Fruit fly (Drosophila melanogaster): ENCODE results near the gene Tgs1.

The Tgs1 gene

DNA sequence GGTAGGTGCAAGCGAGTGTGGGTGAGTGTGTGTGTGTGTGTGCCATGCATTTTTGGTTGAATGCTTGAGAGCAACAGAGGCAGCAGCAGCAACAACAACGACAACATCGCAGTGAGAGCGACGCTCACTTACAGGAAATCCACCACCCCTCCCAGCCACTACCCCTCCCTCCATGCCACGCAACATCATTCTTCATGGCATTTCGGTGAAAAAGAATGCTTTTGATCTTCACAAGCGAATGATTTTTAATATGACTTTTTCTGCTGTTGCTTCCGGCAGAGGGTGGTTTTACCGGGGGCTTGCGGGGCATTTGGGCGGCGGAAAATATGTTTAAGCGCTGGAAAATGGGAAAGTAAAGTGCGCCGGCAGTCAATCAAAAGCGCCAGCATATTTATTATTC is 6.3 kb downstream of the Tgs1 start:
- TF ChIP-seq Gug (GFP tag; IDR thresholded peaks at IDR 0.05): no peak
- TF ChIP-seq Eip78C (GFP tag): no peak
- TF ChIP-seq vri (GFP tag; optimal IDR thresholded peaks at IDR 0.05): no peak
- TF ChIP-seq fkh (GFP tag; optimal IDR thresholded peaks at IDR 0.05): no peak
- no peak for TF ChIP-seq Lpt (GFP tag; optimal IDR thresholded peaks at IDR 0.05)
- TF ChIP-seq CG6854 (GFP tag; optimal IDR thresholded peaks at IDR 0.05): no peak
- no peak for TF ChIP-seq Smox (GFP tag; optimal IDR thresholded peaks at IDR 0.05)
- no peak for TF ChIP-seq CG4318 (GFP tag; optimal IDR thresholded peaks at IDR 0.05)
- TF ChIP-seq CG6163 (GFP tag; IDR thresholded peaks at IDR 0.05): no peak
- no peak for TF ChIP-seq Sox102F (GFP tag; optimal IDR thresholded peaks at IDR 0.05)
- no peak for TF ChIP-seq CG8119 (GFP tag; IDR thresholded peaks at IDR 0.05)

dm6 chr3R:18265275-18265674 is 9.9 kb downstream of the Tgs1 start:
- TF ChIP-seq spab (GFP tag; optimal IDR thresholded peaks at IDR 0.05): no peak
- TF ChIP-seq Sox15 (GFP tag; optimal IDR thresholded peaks at IDR 0.05): no peak

dm6 chr3R:18266665-18267064 is 11.3 kb downstream of the Tgs1 start:
- no peak for TF ChIP-seq CG11762 (GFP tag; optimal IDR thresholded peaks at IDR 0.05; ENCODE audit: insufficient read depth)
- no peak for TF ChIP-seq CG11294 (GFP tag; IDR thresholded peaks at IDR 0.05)
- no peak for TF ChIP-seq CG8119 (GFP tag; IDR thresholded peaks at IDR 0.05)
- no peak for TF ChIP-seq fd59A (GFP tag; optimal IDR thresholded peaks at IDR 0.05)
- no peak for TF ChIP-seq Sox15 (GFP tag; optimal IDR thresholded peaks at IDR 0.05)
- TF ChIP-seq OdsH (GFP tag; optimal IDR thresholded peaks at IDR 0.05): no peak
- TF ChIP-seq CG3919 (GFP tag; optimal IDR thresholded peaks at IDR 0.05): no peak
- no peak for TF ChIP-seq esn (GFP tag; optimal IDR thresholded peaks at IDR 0.05)
- TF ChIP-seq acj6 (GFP tag; optimal IDR thresholded peaks at IDR 0.05): no peak
- TF ChIP-seq Hr4 (GFP tag; optimal IDR thresholded peaks at IDR 0.05): no peak
- no peak for TF ChIP-seq fkh (GFP tag; optimal IDR thresholded peaks at IDR 0.05)
- no peak for TF ChIP-seq Ets96B (tag; optimal IDR thresholded peaks at IDR 0.05)
- no peak for TF ChIP-seq CG1621 (tag; optimal IDR thresholded peaks at IDR 0.05)
- TF ChIP-seq CG31627 (GFP tag; optimal IDR thresholded peaks at IDR 0.05): no peak
- TF ChIP-seq salr (GFP tag; optimal IDR thresholded peaks at IDR 0.05): no peak
- TF ChIP-seq CG6163 (GFP tag; IDR thresholded peaks at IDR 0.05): no peak
- no peak for TF ChIP-seq Ets21C (GFP tag; optimal IDR thresholded peaks at IDR 0.05)
- TF ChIP-seq eg (GFP tag; IDR thresholded peaks at IDR 0.05): no peak
- no peak for TF ChIP-seq CG9139 (GFP tag; optimal IDR thresholded peaks at IDR 0.05)
- TF ChIP-seq Smox (GFP tag; optimal IDR thresholded peaks at IDR 0.05): no peak

DNA sequence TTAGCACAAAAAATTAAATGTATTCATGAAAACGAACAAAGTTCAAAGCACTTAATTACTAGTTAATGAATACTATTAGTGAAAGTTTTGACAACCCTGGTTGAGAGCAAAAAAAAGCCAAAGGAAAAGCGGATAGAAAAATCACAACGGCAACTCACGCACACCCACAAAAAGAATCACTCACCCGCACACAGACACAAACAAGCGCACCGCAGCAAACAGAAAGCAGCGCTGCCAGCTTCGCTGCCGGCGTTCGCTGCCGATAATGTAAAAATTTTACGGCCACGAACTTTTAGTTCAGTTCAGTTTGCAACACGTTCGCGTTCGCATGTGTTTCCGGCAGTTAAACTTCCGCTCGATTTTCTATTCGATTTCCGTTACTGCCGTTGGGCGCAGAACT is 12.2 kb downstream of the Tgs1 start, which contains the start of gene CG18599:
CG18599 (plus strand) TSS at position 301 of the 400 bp plus-strand sequence.
- no peak for TF ChIP-seq net (GFP tag; optimal IDR thresholded peaks at IDR 0.05)
- TF ChIP-seq CG32006 (GFP tag; optimal IDR thresholded peaks at IDR 0.05): no peak
- TF ChIP-seq CG3032 (tag; optimal IDR thresholded peaks at IDR 0.05): no peak
- no peak for TF ChIP-seq dac (GFP tag; optimal IDR thresholded peaks at IDR 0.05)

dm6 chr3R:18269744-18270348 is 14.5 kb downstream of the Tgs1 start:
- no peak for TF ChIP-seq CG3919 (GFP tag; optimal IDR thresholded peaks at IDR 0.05)
- TF ChIP-seq CG9139 (GFP tag; optimal IDR thresholded peaks at IDR 0.05): no peak
- TF ChIP-seq Sox14 (GFP tag; optimal IDR thresholded peaks at IDR 0.05): no peak
- no peak for TF ChIP-seq CG11294 (GFP tag; IDR thresholded peaks at IDR 0.05)
- TF ChIP-seq CG8632 (GFP tag; optimal IDR thresholded peaks at IDR 0.05): no peak
- no peak for TF ChIP-seq Eip93F (GFP tag; optimal IDR thresholded peaks at IDR 0.05)
- no peak for TF ChIP-seq Ets96B (tag; optimal IDR thresholded peaks at IDR 0.05)
- no peak for TF ChIP-seq Smox (GFP tag; optimal IDR thresholded peaks at IDR 0.05)
- TF ChIP-seq esn (GFP tag; optimal IDR thresholded peaks at IDR 0.05): no peak
- no peak for TF ChIP-seq CG6276 (GFP tag; optimal IDR thresholded peaks at IDR 0.05)
- TF ChIP-seq OdsH (GFP tag; optimal IDR thresholded peaks at IDR 0.05): no peak
